Worm (Caenorhabditis elegans) whole organism, L4 larva: ENCODE measurements around the gene art-1.

Source experiments
- R02D3.7 ChIP-seq: fragments of 150-350 bp; sonication (generic microtip); optimal IDR thresholded peaks from 3 replicates; lab custom pipeline; 2014; ENCODE audit warnings: missing biosample characterization, missing genetic modification characterization
- ceh-62 ChIP-seq: sonication (generic microtip); optimal IDR thresholded peaks from 2 replicates; lab custom pipeline; 2017; ENCODE audit warnings: missing biosample characterization, missing genetic modification characterization
- cey-2 ChIP-seq: sonication (generic microtip); optimal IDR thresholded peaks from 3 replicates; lab custom pipeline; 2017; ENCODE audit warnings: missing genetic modification characterization, mild to moderate bottlenecking, missing compliant biosample characterization, antibody characterized with exemption, borderline replicate concordance; ENCODE audit not compliant: insufficient read depth
- daf-12 ChIP-seq: fragments of 150-350 bp; optimal IDR thresholded peaks from 2 replicates; lab custom pipeline; 2014; ENCODE audit warnings: missing biosample characterization, missing genetic modification reagents, missing genetic modification characterization
- dpl-1 ChIP-seq: fragments of 150-350 bp; optimal IDR thresholded peaks from 2 replicates; lab custom pipeline; 2014; ENCODE audit warnings: missing biosample characterization, missing genetic modification reagents, missing genetic modification characterization
- fkh-10 ChIP-seq: fragments of 150-350 bp; optimal IDR thresholded peaks from 2 replicates; lab custom pipeline; 2014; ENCODE audit warnings: missing biosample characterization, missing genetic modification reagents, missing genetic modification characterization
- nhr-237 ChIP-seq: sonication (generic microtip); optimal IDR thresholded peaks from 2 replicates; lab custom pipeline; 2017; ENCODE audit warnings: missing biosample characterization, missing genetic modification characterization
- nhr-28 ChIP-seq: fragments of 150-350 bp; optimal IDR thresholded peaks from 2 replicates; lab custom pipeline; 2014; ENCODE audit warnings: missing biosample characterization, missing genetic modification characterization
- nhr-6 ChIP-seq: fragments of 150-350 bp; optimal IDR thresholded peaks from 2 replicates; lab custom pipeline; 2014; ENCODE audit warnings: missing biosample characterization, missing genetic modification characterization
- pha-4 ChIP-seq, 2 experiments: fragments of 150-350 bp in 1 of 2; fragments of 200-800 bp in 1 of 2; sonication (Bioruptor generic) in 1 of 2; IDR thresholded peaks in 1 of 2; optimal IDR thresholded peaks in 1 of 2; 2 replicates each; pipeline versions ENCODE4 v1.3.6 to Lab custom; 2014 to 2022; ENCODE audit warnings: missing genetic modification characterization in 2 of 2, missing genetic modification reagents in 2 of 2, missing biosample characterization in 1 of 2, missing compliant biosample characterization in 1 of 2
- skn-1 ChIP-seq: fragments of 150-350 bp; optimal IDR thresholded peaks from 2 replicates; lab custom pipeline; 2014; ENCODE audit warnings: missing biosample characterization, missing genetic modification characterization
- spr-3 ChIP-seq: fragments of 200-800 bp; sonication (Bioruptor generic); optimal IDR thresholded peaks from 2 replicates; lab custom pipeline; 2018; ENCODE audit warnings: mild to moderate bottlenecking, missing genetic modification characterization, missing compliant biosample characterization
- vab-7 ChIP-seq: fragments of 200-800 bp; sonication (Bioruptor generic); IDR thresholded peaks from 2 replicates; pipeline ENCODE4 v1.3.6; 2022; ENCODE audit warnings: missing genetic modification reagents, missing genetic modification characterization, missing compliant biosample characterization

- TF ChIP-seq ceh-62 (tag; lab: Kevin White, UChicago) (no peak), R02D3.7 (no peak), skn-1 (tag; lab: Kevin White, UChicago) (no peak), spr-3 (GFP tag; lab: Kevin White, UChicago) (no peak), fkh-10 (GFP tag; lab: Kevin White, UChicago) (no peak), nhr-28 (tag; lab: Kevin White, UChicago) (no peak), dpl-1 (no peak), nhr-6 (tag; lab: Kevin White, UChicago) (no peak), pha-4 (GFP tag; IDR thresholded peaks at IDR 0.05; lab: Robert Waterston, UW) (no peak), pha-4 (tag; optimal IDR thresholded peaks at IDR 0.05; lab: Kevin White, UChicago) (no peak), daf-12 (tag; lab: Kevin White, UChicago) (no peak), nhr-237 (tag; lab: Kevin White, UChicago) (no peak), vab-7 (GFP tag; lab: Robert Waterston, UW) (no peak), cey-2 (tag; lab: Kevin White, UChicago) (no peak)
Measured at ce11 chrII:6932978-6933377, 39.1 kb downstream of the art-1 start.
